Worm (Caenorhabditis elegans) whole organism, early embryonic: ENCODE measurements around the gene clec-180.

ENCODE experiments used
- F13C5.2 ChIP-seq: sonication (generic microtip); optimal IDR thresholded peaks from 2 replicates; lab custom pipeline; 2017; ENCODE audit warnings: mild to moderate bottlenecking, missing genetic modification characterization, inconsistent platforms, missing compliant biosample characterization
- ama-1 ChIP-seq: fragments of 150-350 bp; optimal IDR thresholded peaks from 2 replicates; lab custom pipeline; 2014
- hmg-4 ChIP-seq: fragments of 200-800 bp; sonication (Bioruptor generic); optimal IDR thresholded peaks from 2 replicates; lab custom pipeline; 2018; ENCODE audit warnings: mild to moderate bottlenecking, missing genetic modification characterization, missing compliant biosample characterization
- tbx-11 ChIP-seq: fragments of 200-800 bp; sonication (Bioruptor generic); IDR thresholded peaks from 2 replicates; pipeline ENCODE4 v1.3.6; 2022; ENCODE audit warnings: missing genetic modification characterization, missing compliant biosample characterization

- TF ChIP-seq ama-1 (lab: Kevin White, UChicago) (no peak), F13C5.2 (tag; lab: Kevin White, UChicago) (no peak), hmg-4 (GFP tag; lab: Kevin White, UChicago) (no peak), tbx-11 (GFP tag; lab: Robert Waterston, UW) (no peak)
Measured at ce11 chrIV:7585273-7585882, 16.7 kb downstream of the clec-180 start.
